Fruit fly (Drosophila melanogaster): ENCODE measurements around the gene cal1.

Gene cal1

dm6 chr3R:17079859-17080255 lies 8.2 kb upstream of the cal1 start, which contains the start of the genes Keap1 and kuk (continued):
- TF ChIP-seq inv (GFP tag; IDR thresholded peaks at IDR 0.05; ENCODE audit: partially characterized antibody), result peak; percentile 88
- TF ChIP-seq CTCF (GFP tag; optimal IDR thresholded peaks at IDR 0.05), result peak; percentile 51
- peak; percentile 91 for TF ChIP-seq CG13287 (GFP tag; IDR thresholded peaks at IDR 0.05; ENCODE audit: partially characterized antibody)
- TF ChIP-seq Elba2 (GFP tag; optimal IDR thresholded peaks at IDR 0.05), result no peak
- TF ChIP-seq CG7839 (tag; optimal IDR thresholded peaks at IDR 0.05), result peak; percentile 13
- TF ChIP-seq CG2875 (GFP tag; optimal IDR thresholded peaks at IDR 0.05), result peak; percentile 12
- peak; percentile 48 for TF ChIP-seq sqz (GFP tag; optimal IDR thresholded peaks at IDR 0.05)
- 0 out of 3 replicates have a peak, but pooled peaks have one; percentile 49 for TF ChIP-seq mld (GFP tag; IDR thresholded peaks at IDR 0.05; ENCODE audit: partially characterized antibody)
- peak; percentile 67 for TF ChIP-seq lab (GFP tag; optimal IDR thresholded peaks at IDR 0.05)
- TF ChIP-seq ro (GFP tag; IDR thresholded peaks at IDR 0.05), result no peak
- peak; percentile 66 for TF ChIP-seq vvl (GFP tag; IDR thresholded peaks at IDR 0.05)
- TF ChIP-seq CG17186 (GFP tag; optimal IDR thresholded peaks at IDR 0.05), result no peak
- TF ChIP-seq Gug (GFP tag; IDR thresholded peaks at IDR 0.05), result no peak; the same call in 2 of the 4 replicates
- TF ChIP-seq ham (GFP tag; IDR thresholded peaks at IDR 0.05), result no peak
- no peak for TF ChIP-seq cwo (GFP tag; optimal IDR thresholded peaks at IDR 0.05)
- peak; percentile 3 for TF ChIP-seq da (GFP tag; optimal IDR thresholded peaks at IDR 0.05)
- TF ChIP-seq Hey (tag; optimal IDR thresholded peaks at IDR 0.05), result no peak
- TF ChIP-seq Atf-2 (GFP tag; optimal IDR thresholded peaks at IDR 0.05), result peak; percentile 27
- peak; percentile 44 for TF ChIP-seq CG3995 (GFP tag; optimal IDR thresholded peaks at IDR 0.05)
- peak; percentile 49 for TF ChIP-seq Bteb2 (GFP tag; optimal IDR thresholded peaks at IDR 0.05)
- TF ChIP-seq yki (optimal IDR thresholded peaks at IDR 0.05), result no peak
- TF ChIP-seq Oaz (GFP tag; IDR thresholded peaks at IDR 0.05), result no peak
- no peak for TF ChIP-seq CG1792 (GFP tag; optimal IDR thresholded peaks at IDR 0.05)
- peak; percentile 87 for TF ChIP-seq CG3847 (GFP tag; IDR thresholded peaks at IDR 0.05)
- TF ChIP-seq CG9932 (GFP tag; IDR thresholded peaks at IDR 0.05), result peak; percentile 74
- no peak for TF ChIP-seq Eip74EF (GFP tag; optimal IDR thresholded peaks at IDR 0.05)
- peak; percentile 25; the same call in 1 of the 3 replicates for TF ChIP-seq CG14050 (GFP tag; IDR thresholded peaks at IDR 0.05)
- TF ChIP-seq CG1529 (GFP tag; optimal IDR thresholded peaks at IDR 0.05), result no peak
- peak; percentile 61 for TF ChIP-seq tna (GFP tag; IDR thresholded peaks at IDR 0.05; ENCODE audit: partially characterized antibody)
- TF ChIP-seq ewg (GFP tag; optimal IDR thresholded peaks at IDR 0.05), result peak; percentile 58
- peak; percentile 63 for TF ChIP-seq fu2 (GFP tag; optimal IDR thresholded peaks at IDR 0.05)
- TF ChIP-seq HLHmδ (GFP tag; optimal IDR thresholded peaks at IDR 0.05), result peak; percentile 4
- TF ChIP-seq ttk (GFP tag; IDR thresholded peaks at IDR 0.05), result no peak
- TF ChIP-seq ase (GFP tag; IDR thresholded peaks at IDR 0.05), result no peak
- peak; percentile 44 for TF ChIP-seq CG18764 (GFP tag; optimal IDR thresholded peaks at IDR 0.05)
- peak; percentile 24 for TF ChIP-seq vfl (GFP tag; optimal IDR thresholded peaks at IDR 0.05)
- peak; percentile 40; the same call in 1 of the 2 replicates for TF ChIP-seq cas (GFP tag; IDR thresholded peaks at IDR 0.05)
- peak; percentile 86 for TF ChIP-seq CG4617 (GFP tag; optimal IDR thresholded peaks at IDR 0.05; ENCODE audit: borderline replicate concordance)
- TF ChIP-seq Ets97D (GFP tag; optimal IDR thresholded peaks at IDR 0.05), result peak; percentile 90
- peak; percentile 86 for TF ChIP-seq unc-4 (GFP tag; IDR thresholded peaks at IDR 0.05; ENCODE audit: partially characterized antibody)
- no peak for TF ChIP-seq CG4854 (GFP tag; optimal IDR thresholded peaks at IDR 0.05)
- no peak for TF ChIP-seq CG6254 (GFP tag; optimal IDR thresholded peaks at IDR 0.05)
- TF ChIP-seq CG42726 (GFP tag; IDR thresholded peaks at IDR 0.05; ENCODE audit: partially characterized antibody), result peak; percentile 84
- no peak for TF ChIP-seq esg (GFP tag; conservative IDR thresholded peaks at IDR 0.05)
- TF ChIP-seq seq (GFP tag; IDR thresholded peaks at IDR 0.05), result 0 out of 2 replicates have a peak, but pooled peaks have one; percentile 0
- TF ChIP-seq Usf (GFP tag; optimal IDR thresholded peaks at IDR 0.05), result no peak
- TF ChIP-seq CG10979 (tag; optimal IDR thresholded peaks at IDR 0.05), result no peak
- no peak for TF ChIP-seq Drgx (GFP tag; IDR thresholded peaks at IDR 0.05)
- peak; percentile 73 for TF ChIP-seq Sry-δ (GFP tag; optimal IDR thresholded peaks at IDR 0.05)
- peak; percentile 50; the same call in 2 of the 3 replicates for TF ChIP-seq row (GFP tag; IDR thresholded peaks at IDR 0.05)
- TF ChIP-seq chn (GFP tag; optimal IDR thresholded peaks at IDR 0.05), result peak; percentile 50
- TF ChIP-seq stc (GFP tag; IDR thresholded peaks at IDR 0.05), result no peak

Measured in whole organism, embryonic.